Fruit fly (Drosophila melanogaster): ENCODE data around the gene nmd.

Gene nmd

dm6 chr2L:10298306-10298705 lies 5.4 kb downstream of the nmd start (continued):
- TF ChIP-seq CrebB (tag; optimal IDR thresholded peaks at IDR 0.05) (no peak), dmrt11E (tag; optimal IDR thresholded peaks at IDR 0.05) (no peak), Hr3 (GFP tag; optimal IDR thresholded peaks at IDR 0.05) (no peak), grn (GFP tag; optimal IDR thresholded peaks at IDR 0.05) (no peak), dpn (GFP tag; optimal IDR thresholded peaks at IDR 0.05) (peak in 1 of 2 experiments; percentile 33), tup (GFP tag; optimal IDR thresholded peaks at IDR 0.05) (no peak), CG3065 (GFP tag; optimal IDR thresholded peaks at IDR 0.05) (no peak), gcm2 (GFP tag; optimal IDR thresholded peaks at IDR 0.05) (no peak), dimm (GFP tag; IDR thresholded peaks at IDR 0.05) (no peak), h (optimal IDR thresholded peaks at IDR 0.05) (no peak), CG12299 (tag; optimal IDR thresholded peaks at IDR 0.05) (no peak), CG3847 (GFP tag; IDR thresholded peaks at IDR 0.05) (no peak), Asciz (GFP tag; optimal IDR thresholded peaks at IDR 0.05) (no peak), ind (GFP tag; optimal IDR thresholded peaks at IDR 0.05) (no peak), org-1 (GFP tag; optimal IDR thresholded peaks at IDR 0.05) (no peak), CG18011 (GFP tag; optimal IDR thresholded peaks at IDR 0.05) (peak; percentile 97), CG8944 (GFP tag; optimal IDR thresholded peaks at IDR 0.05) (no peak), CG6689 (GFP tag; IDR thresholded peaks at IDR 0.05) (no peak), cad (GFP tag; optimal IDR thresholded peaks at IDR 0.05) (no peak), CG17328 (GFP tag; IDR thresholded peaks at IDR 0.05) (no peak), CG2889 (GFP tag; IDR thresholded peaks at IDR 0.05) (no peak), ewg (GFP tag; optimal IDR thresholded peaks at IDR 0.05) (no peak), sqz (GFP tag; optimal IDR thresholded peaks at IDR 0.05) (no peak), twi (tag; optimal IDR thresholded peaks at IDR 0.05) (peak; percentile 8), pfk (GFP tag; optimal IDR thresholded peaks at IDR 0.05) (no peak), CG14050 (GFP tag; IDR thresholded peaks at IDR 0.05) (no peak), CG9817 (tag; optimal IDR thresholded peaks at IDR 0.05) (no peak), scrt (GFP tag; optimal IDR thresholded peaks at IDR 0.05) (no peak), CG3163 (GFP tag; optimal IDR thresholded peaks at IDR 0.05) (peak; percentile 3), Usf (GFP tag; optimal IDR thresholded peaks at IDR 0.05) (no peak), tll (GFP tag; optimal IDR thresholded peaks at IDR 0.05) (no peak), vfl (GFP tag; optimal IDR thresholded peaks at IDR 0.05) (no peak), seq (GFP tag; IDR thresholded peaks at IDR 0.05) (no peak), CG4424 (GFP tag; optimal IDR thresholded peaks at IDR 0.05) (no peak), Elba2 (GFP tag; optimal IDR thresholded peaks at IDR 0.05) (no peak), wor (GFP tag; IDR thresholded peaks at IDR 0.05) (no peak), CG9437 (GFP tag; optimal IDR thresholded peaks at IDR 0.05) (peak; percentile 54), gsb-n (tag; optimal IDR thresholded peaks at IDR 0.05) (no peak), CG7271 (tag; optimal IDR thresholded peaks at IDR 0.05) (no peak), ham (GFP tag; IDR thresholded peaks at IDR 0.05) (no peak), Lhr (GFP tag; optimal IDR thresholded peaks at IDR 0.05) (peak; percentile 58), CG12071 (GFP tag; optimal IDR thresholded peaks at IDR 0.05) (no peak), ro (GFP tag; IDR thresholded peaks at IDR 0.05) (no peak), CG7987 (GFP tag; optimal IDR thresholded peaks at IDR 0.05) (no peak), Hmx (GFP tag; optimal IDR thresholded peaks at IDR 0.05) (no peak), toy (GFP tag; IDR thresholded peaks at IDR 0.05) (no peak), prd (optimal IDR thresholded peaks at IDR 0.05) (no peak), prd (GFP tag; IDR thresholded peaks at IDR 0.05) (no peak; the same call in 2 of the 3 replicates), CG8281 (tag; optimal IDR thresholded peaks at IDR 0.05) (no peak), onecut (GFP tag; IDR thresholded peaks at IDR 0.05) (no peak), fd3F (GFP tag; optimal IDR thresholded peaks at IDR 0.05) (no peak), CG10979 (tag; optimal IDR thresholded peaks at IDR 0.05) (peak; percentile 7), sisA (GFP tag; IDR thresholded peaks at IDR 0.05) (no peak)
